Fruit fly (Drosophila melanogaster) whole organism, embryonic: ENCODE data around the gene CG10089.

Source experiments
- Adf1 ChIP-seq: fragments of 200-800 bp; sonication (Bioruptor generic); IDR thresholded peaks from 2 replicates; pipeline ENCODE4 v1.3.6; 2022; ENCODE audit warnings: missing biosample characterization, missing genetic modification characterization
- Atf6 ChIP-seq: fragments of 200-800 bp; sonication (Bioruptor generic); IDR thresholded peaks from 2 replicates; pipeline ENCODE4 v1.3.6; 2022; ENCODE audit warnings: missing biosample characterization, missing genetic modification characterization
- Awh ChIP-seq: fragments of 200-800 bp; sonication (Bioruptor generic); IDR thresholded peaks from 2 replicates; pipeline ENCODE4, ENCODE4 v1.3.6; 2022; ENCODE audit warnings: missing biosample characterization, missing genetic modification characterization
- Blimp-1 ChIP-seq: fragments of 200-800 bp; sonication (Bioruptor generic); optimal IDR thresholded peaks from 3 replicates; lab custom pipeline; 2018; ENCODE audit warnings: missing biosample characterization, missing genetic modification characterization, mild to moderate bottlenecking, moderate library complexity, missing genetic modification reagents
- CG10654 ChIP-seq: fragments of 200-800 bp; sonication (Bioruptor generic); optimal IDR thresholded peaks from 2 replicates; lab custom pipeline; 2016; ENCODE audit warnings: missing biosample characterization, missing genetic modification characterization
- CG11504 ChIP-seq: fragments of 200-800 bp; sonication (Bioruptor generic); optimal IDR thresholded peaks from 3 replicates; lab custom pipeline; 2019; ENCODE audit warnings: missing biosample characterization, mild to moderate bottlenecking, missing genetic modification characterization, moderate library complexity
- CG12391 ChIP-seq: fragments of 200-800 bp; sonication (Bioruptor generic); optimal IDR thresholded peaks from 3 replicates; lab custom pipeline; 2018; ENCODE audit warnings: missing biosample characterization, mild to moderate bottlenecking, missing genetic modification characterization, moderate library complexity
- CG13287 ChIP-seq: fragments of 200-800 bp; sonication (Bioruptor generic); IDR thresholded peaks from 2 replicates; pipeline ENCODE4 v1.3.6; 2022; ENCODE audit warnings: missing biosample characterization, missing genetic modification characterization; ENCODE audit not compliant: partially characterized antibody
- CG15601 ChIP-seq: fragments of 200-800 bp; sonication (Bioruptor generic); optimal IDR thresholded peaks from 3 replicates; lab custom pipeline; 2019; ENCODE audit warnings: missing biosample characterization, mild to moderate bottlenecking, missing genetic modification characterization, moderate library complexity
- CG17361 ChIP-seq: fragments of 200-800 bp; sonication (Bioruptor generic); IDR thresholded peaks from 3 replicates; pipeline ENCODE4 v1.3.6; 2022; ENCODE audit warnings: missing biosample characterization, missing genetic modification characterization
- CG18599 ChIP-seq: fragments of 200-800 bp; sonication (Bioruptor generic); optimal IDR thresholded peaks from 3 replicates; lab custom pipeline; 2017; ENCODE audit warnings: missing biosample characterization, missing genetic modification characterization, mild to moderate bottlenecking, moderate library complexity, missing genetic modification reagents
- CG2678 ChIP-seq: fragments of 200-800 bp; sonication (Bioruptor generic); optimal IDR thresholded peaks from 3 replicates; lab custom pipeline; 2019; ENCODE audit warnings: missing biosample characterization, mild to moderate bottlenecking, missing genetic modification characterization, moderate library complexity
- CG32532 ChIP-seq: fragments of 200-800 bp; sonication (Bioruptor generic); IDR thresholded peaks from 2 replicates; pipeline ENCODE4 v1.3.6; 2022; ENCODE audit warnings: missing biosample characterization, missing genetic modification characterization
- CG3407 ChIP-seq: fragments of 200-800 bp; sonication (Bioruptor generic); optimal IDR thresholded peaks from 2 replicates; lab custom pipeline; 2018; ENCODE audit warnings: missing biosample characterization, mild to moderate bottlenecking, missing genetic modification characterization
- CG34224 ChIP-seq: fragments of 200-800 bp; sonication (Bioruptor generic); IDR thresholded peaks from 3 replicates; pipeline ENCODE4 v1.3.6; 2022; ENCODE audit warnings: missing biosample characterization, missing genetic modification characterization; ENCODE audit not compliant: partially characterized antibody
- CG5180 ChIP-seq: fragments of 200-800 bp; sonication (Bioruptor generic); optimal IDR thresholded peaks from 3 replicates; lab custom pipeline; 2017; ENCODE audit warnings: missing biosample characterization, missing genetic modification characterization, mild to moderate bottlenecking, moderate library complexity, missing genetic modification reagents
- CG6175 ChIP-seq: fragments of 200-800 bp; sonication (Bioruptor generic); IDR thresholded peaks from 3 replicates; pipeline ENCODE4 v1.3.6; 2022; ENCODE audit warnings: missing biosample characterization, missing genetic modification characterization
- CG7372 ChIP-seq: fragments of 200-800 bp; sonication (Bioruptor generic); IDR thresholded peaks from 2 replicates; pipeline ENCODE4 v1.3.6; 2022; ENCODE audit warnings: missing biosample characterization, missing genetic modification characterization
- CG8924 ChIP-seq: fragments of 200-800 bp; optimal IDR thresholded peaks from 3 replicates; lab custom pipeline; 2019; ENCODE audit warnings: missing biosample characterization, mild to moderate bottlenecking, missing genetic modification characterization, moderate library complexity
- CrebB ChIP-seq: fragments of 200-800 bp; sonication (Bioruptor generic); optimal IDR thresholded peaks from 3 replicates; lab custom pipeline; 2018; ENCODE audit warnings: missing biosample characterization, mild to moderate bottlenecking, missing genetic modification characterization
- Deaf1 ChIP-seq: fragments of 200-800 bp; optimal IDR thresholded peaks from 3 replicates; lab custom pipeline; 2019; ENCODE audit warnings: missing biosample characterization, mild to moderate bottlenecking, missing genetic modification characterization, moderate library complexity
- E2f1 ChIP-seq: fragments of 200-800 bp; sonication (Bioruptor generic); IDR thresholded peaks from 2 replicates; pipeline ENCODE4 v1.3.6; 2022; ENCODE audit warnings: missing biosample characterization, missing genetic modification characterization
- HLH3B ChIP-seq: fragments of 200-800 bp; sonication (Bioruptor generic); IDR thresholded peaks from 2 replicates; pipeline ENCODE4 v1.3.6; 2022; ENCODE audit warnings: missing biosample characterization, missing genetic modification characterization
- Hr39 ChIP-seq: fragments of >200 bp; optimal IDR thresholded peaks from 2 replicates; lab custom pipeline; 2017
- Hsf ChIP-seq: fragments of 200-800 bp; sonication (Bioruptor generic); optimal IDR thresholded peaks from 3 replicates; lab custom pipeline; 2016; ENCODE audit warnings: missing biosample characterization, missing genetic modification characterization
- NK7.1 ChIP-seq: fragments of 200-800 bp; sonication (Bioruptor generic); optimal IDR thresholded peaks from 3 replicates; lab custom pipeline; 2016; ENCODE audit warnings: missing biosample characterization, missing genetic modification characterization
- Nf-YA ChIP-seq: fragments of 200-800 bp; sonication (Bioruptor generic); IDR thresholded peaks from 2 replicates; pipeline ENCODE4 v1.3.6; 2022; ENCODE audit warnings: missing biosample characterization, missing genetic modification characterization
- Oaz ChIP-seq: fragments of 200-800 bp; sonication (Bioruptor generic); IDR thresholded peaks from 2 replicates; pipeline ENCODE4 v1.3.6; 2022; ENCODE audit warnings: missing biosample characterization, missing genetic modification characterization
- Pdp1 ChIP-seq, 2 experiments: fragments of 200-800 bp; sonication (Bioruptor generic); optimal IDR thresholded peaks; 3 replicates each; lab custom pipeline; 2016; ENCODE audit warnings: missing biosample characterization in 2 of 2, missing genetic modification characterization in 2 of 2, mild to moderate bottlenecking in 1 of 2, moderate library complexity in 1 of 2
- Six4 ChIP-seq: fragments of 200-800 bp; sonication (Bioruptor generic); optimal IDR thresholded peaks from 2 replicates; lab custom pipeline; 2016; ENCODE audit warnings: missing biosample characterization, missing genetic modification characterization
- Taf1 ChIP-seq: fragments of 200-800 bp; sonication (Bioruptor generic); IDR thresholded peaks from 2 replicates; pipeline ENCODE4 v1.3.6; 2022; ENCODE audit warnings: missing biosample characterization, missing genetic modification characterization
- Trl ChIP-seq, 3 experiments: fragments of >200 bp in 2 of 3; fragments of 200-800 bp in 1 of 3; sonication (Bioruptor generic) in 1 of 3; optimal IDR thresholded peaks; 2 replicates in 1 of 3; 3 replicates in 2 of 3; lab custom pipeline; 2016 to 2017; ENCODE audit warnings: missing biosample characterization in 1 of 3, missing genetic modification characterization in 1 of 3
- al ChIP-seq: fragments of 200-800 bp; sonication (Bioruptor generic); IDR thresholded peaks from 2 replicates; pipeline ENCODE4 v1.3.6; 2022; ENCODE audit warnings: missing biosample characterization, missing genetic modification characterization
- ato ChIP-seq: fragments of 200-800 bp; sonication (Bioruptor generic); IDR thresholded peaks from 2 replicates; pipeline ENCODE4 v1.3.6; 2022; ENCODE audit warnings: missing biosample characterization, missing genetic modification characterization; ENCODE audit not compliant: partially characterized antibody
- chinmo ChIP-seq: fragments of 200-800 bp; sonication (Bioruptor generic); IDR thresholded peaks from 4 replicates; pipeline ENCODE4 v1.3.6; 2022; ENCODE audit warnings: missing biosample characterization, missing genetic modification characterization; ENCODE audit not compliant: partially characterized antibody
- crol ChIP-seq: fragments of 200-800 bp; sonication (Bioruptor generic); IDR thresholded peaks from 2 replicates; pipeline ENCODE4 v1.3.6; 2022; ENCODE audit warnings: missing biosample characterization, missing genetic modification characterization
- grau ChIP-seq: fragments of 200-800 bp; optimal IDR thresholded peaks from 3 replicates; lab custom pipeline; 2019; ENCODE audit warnings: missing biosample characterization, mild to moderate bottlenecking, missing genetic modification characterization, moderate library complexity
- gt ChIP-seq: fragments of 200-800 bp; sonication (Bioruptor generic); IDR thresholded peaks from 2 replicates; pipeline ENCODE4 v1.3.6; 2022; ENCODE audit warnings: missing biosample characterization, missing genetic modification characterization
- inv ChIP-seq: fragments of 200-800 bp; sonication (Bioruptor generic); IDR thresholded peaks from 2 replicates; pipeline ENCODE4 v1.3.6; 2022; ENCODE audit warnings: missing biosample characterization, missing genetic modification characterization; ENCODE audit not compliant: partially characterized antibody
- ken ChIP-seq: fragments of 200-800 bp; sonication (Bioruptor generic); IDR thresholded peaks from 3 replicates; pipeline ENCODE4 v1.3.6; 2022; ENCODE audit warnings: missing biosample characterization, missing genetic modification characterization
- nau ChIP-seq: fragments of 200-800 bp; sonication (Bioruptor generic); optimal IDR thresholded peaks from 3 replicates; lab custom pipeline; 2017; ENCODE audit warnings: missing biosample characterization, mild to moderate bottlenecking, missing genetic modification characterization, missing genetic modification reagents
- row ChIP-seq: fragments of 200-800 bp; sonication (Bioruptor generic); IDR thresholded peaks from 3 replicates; pipeline ENCODE4 v1.3.6; 2022; ENCODE audit warnings: missing biosample characterization, missing genetic modification characterization
- sr ChIP-seq: fragments of 200-800 bp; sonication (Bioruptor generic); IDR thresholded peaks from 3 replicates; pipeline ENCODE4 v1.3.6; 2022; ENCODE audit warnings: missing biosample characterization, missing genetic modification characterization
- sug ChIP-seq: fragments of 200-800 bp; optimal IDR thresholded peaks from 2 replicates; lab custom pipeline; 2019; ENCODE audit warnings: missing biosample characterization, mild to moderate bottlenecking, missing genetic modification characterization, moderate library complexity
- ttk ChIP-seq: fragments of 200-800 bp; sonication (Bioruptor generic); IDR thresholded peaks from 2 replicates; pipeline ENCODE4 v2.1.2; 2022; ENCODE audit warnings: missing biosample characterization, missing genetic modification characterization
- zfh1 ChIP-seq: fragments of 200-800 bp; sonication (Bioruptor generic); IDR thresholded peaks from 3 replicates; pipeline ENCODE4 v1.3.6; 2022; ENCODE audit warnings: missing biosample characterization, missing genetic modification characterization

CG10089 gene

dm6 chr3L:13479204-13479600 lies 4.6 kb upstream of the CG10089 start:
- no peak for TF ChIP-seq zfh1 (GFP tag; lab: Robert Waterston, UW)
- TF ChIP-seq ken (GFP tag; lab: Robert Waterston, UW): no peak
- 0 out of 4 replicates have a peak, but pooled peaks have one; percentile 57 for TF ChIP-seq chinmo (GFP tag; lab: Robert Waterston, UW)
- 0 out of 2 replicates have a peak, but pooled peaks have one; percentile 10 for TF ChIP-seq ttk (GFP tag; lab: Robert Waterston, UW)
- TF ChIP-seq Pdp1 (GFP tag; optimal IDR thresholded peaks at IDR 0.05; lab: Kevin White, UChicago): no peak
- TF ChIP-seq CG7372 (GFP tag; lab: Robert Waterston, UW): 0 out of 2 replicates have a peak, but pooled peaks have one; percentile 33
- TF ChIP-seq CrebB: no peak
- TF ChIP-seq sug (tag; lab: Kevin White, UChicago): peak; percentile 47
- TF ChIP-seq Trl (optimal IDR thresholded peaks at IDR 0.05; lab: Kevin White, UChicago): peak in 1 of 2 experiments; percentile 39
- no peak for TF ChIP-seq Trl (GFP tag; optimal IDR thresholded peaks at IDR 0.05; lab: Kevin White, UChicago)
- 0 out of 2 replicates have a peak, but pooled peaks have one; percentile 7 for TF ChIP-seq CG13287 (GFP tag; lab: Robert Waterston, UW)
- peak; percentile 44; the same call in 1 of the 3 replicates for TF ChIP-seq CG34224
- TF ChIP-seq nau (GFP tag; lab: Kevin White, UChicago): peak; percentile 61

dm6 chr3L:13478339-13479203 lies 4.0 kb upstream of the CG10089 start:
- TF ChIP-seq CG5180 (no peak), NK7.1 (no peak), gt (no peak), CG8924 (tag; lab: Kevin White, UChicago) (peak; percentile 8), CG12391 (tag; lab: Kevin White, UChicago) (peak; percentile 10), Atf6 (GFP tag; lab: Robert Waterston, UW) (no peak), E2f1 (GFP tag; lab: Robert Waterston, UW) (0 out of 2 replicates have a peak, but pooled peaks have one; percentile 18), HLH3B (GFP tag; lab: Robert Waterston, UW) (peak; percentile 27; the same call in 1 of the 2 replicates), Six4 (GFP tag; lab: Kevin White, UChicago) (no peak), CG18599 (GFP tag; lab: Kevin White, UChicago) (peak; percentile 31), Deaf1 (tag; lab: Kevin White, UChicago) (no peak), CG15601 (tag; lab: Kevin White, UChicago) (no peak), CG11504 (peak; percentile 43), CG17361 (no peak), row (GFP tag; lab: Robert Waterston, UW) (peak; percentile 65), Awh (no peak), grau (tag; lab: Kevin White, UChicago) (peak; percentile 86), inv (GFP tag; lab: Robert Waterston, UW) (no peak), Hsf (no peak), CG6175 (GFP tag; lab: Robert Waterston, UW) (peak; percentile 84), Hr39 (peak; percentile 24), al (GFP tag; lab: Robert Waterston, UW) (peak; percentile 8; the same call in 1 of the 2 replicates), sr (0 out of 3 replicates have a peak, but pooled peaks have one; percentile 37), ato (GFP tag; lab: Robert Waterston, UW) (no peak), ken (GFP tag; lab: Robert Waterston, UW) (no peak), CG10654 (GFP tag; lab: Kevin White, UChicago) (no peak), Nf-YA (GFP tag; lab: Robert Waterston, UW) (no peak), Blimp-1 (GFP tag; lab: Kevin White, UChicago) (no peak), crol (peak; percentile 81), CG32532 (peak; percentile 61), CG2678 (peak; percentile 49), CG3407 (GFP tag; lab: Kevin White, UChicago) (no peak), sug (tag; lab: Kevin White, UChicago) (no peak), Taf1 (no peak), Adf1 (GFP tag; lab: Robert Waterston, UW) (peak; percentile 16; the same call in 1 of the 2 replicates), Oaz (GFP tag; lab: Robert Waterston, UW) (0 out of 2 replicates have a peak, but pooled peaks have one; percentile 8)
